Worm (Caenorhabditis elegans): Measurements from ENCODE around the gene osm-1.

The osm-1 gene

DNA sequence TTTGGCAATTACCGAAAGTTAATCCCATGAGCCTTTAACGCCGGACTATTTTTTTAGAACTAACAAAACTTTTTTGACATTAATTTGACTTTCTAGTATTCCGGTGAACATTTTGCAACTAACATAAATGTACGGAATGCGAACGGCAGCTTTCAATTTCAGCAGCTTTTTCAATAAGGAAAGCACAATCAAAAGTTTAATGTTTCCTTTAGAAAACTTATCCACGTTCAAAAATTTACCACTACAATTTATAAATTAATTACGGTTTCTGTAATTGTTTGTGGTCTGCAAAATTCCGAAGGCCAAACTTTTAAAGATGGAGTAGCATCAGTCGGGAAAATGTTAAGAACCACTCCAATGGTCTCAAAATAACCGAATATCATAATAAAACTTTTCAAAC, at the start of gene osm-1:
Gene osm-1, plus strand, starts transcription at position 301 of the 400 bp plus-strand sequence.
- no peak for TF ChIP-seq cey-2 (tag; optimal IDR thresholded peaks at IDR 0.05; ENCODE audit: borderline replicate concordance, insufficient read depth)
- TF ChIP-seq ZK337.2 (GFP tag; IDR thresholded peaks at IDR 0.05), result no peak
- TF ChIP-seq unc-39 (tag; optimal IDR thresholded peaks at IDR 0.05), result no peak
- no peak for TF ChIP-seq Y5F2A.4 (GFP tag; optimal IDR thresholded peaks at IDR 0.05)
- TF ChIP-seq snpc-1.2 (GFP tag; IDR thresholded peaks at IDR 0.05), result no peak
- TF ChIP-seq ceh-44 (GFP tag; IDR thresholded peaks at IDR 0.05), result no peak
- TF ChIP-seq F26F4.8 (GFP tag; conservative IDR thresholded peaks at IDR 0.05), result no peak
- no peak for TF ChIP-seq unc-62 (GFP tag; optimal IDR thresholded peaks at IDR 0.05 in 1 of 2)
- TF ChIP-seq unc-62 (tag; optimal IDR thresholded peaks at IDR 0.05), result no peak
- no peak for TF ChIP-seq unc-130 (GFP tag; optimal IDR thresholded peaks at IDR 0.05)
- TF ChIP-seq zip-2 (tag; optimal IDR thresholded peaks at IDR 0.05), result no peak
- no peak for TF ChIP-seq vab-7 (GFP tag; IDR thresholded peaks at IDR 0.05)
- TF ChIP-seq hmg-1.1 (GFP tag; IDR thresholded peaks at IDR 0.05), result no peak
- no peak for TF ChIP-seq nhr-11 (tag; optimal IDR thresholded peaks at IDR 0.05)
- no peak for TF ChIP-seq aha-1 (tag)

DNA sequence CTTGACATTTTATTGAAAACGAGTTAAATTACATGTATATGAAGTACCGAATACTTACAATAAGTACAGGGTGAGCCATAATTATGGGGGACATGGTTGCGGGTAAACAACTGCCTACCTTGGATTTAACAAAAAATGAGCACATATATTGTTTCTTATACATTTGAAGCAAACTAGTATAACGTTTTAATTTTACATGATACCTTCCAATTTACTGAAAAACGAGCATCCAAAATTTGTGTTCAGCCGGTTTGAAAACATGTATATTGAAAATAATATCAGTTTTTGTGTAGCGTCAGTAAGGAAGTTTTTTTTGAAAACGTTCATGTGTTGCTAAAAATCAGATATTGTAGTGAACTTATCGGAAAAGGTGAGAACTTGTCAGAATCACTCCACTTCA, 49.7 kb upstream of the osm-1 start:
- TF ChIP-seq daf-12 (tag; optimal IDR thresholded peaks at IDR 0.05) (no peak), unc-62 (GFP tag; optimal IDR thresholded peaks at IDR 0.05 in 1 of 2) (peak in 1 of 2 experiments; percentile 90), unc-62 (tag; optimal IDR thresholded peaks at IDR 0.05) (no peak)

DNA sequence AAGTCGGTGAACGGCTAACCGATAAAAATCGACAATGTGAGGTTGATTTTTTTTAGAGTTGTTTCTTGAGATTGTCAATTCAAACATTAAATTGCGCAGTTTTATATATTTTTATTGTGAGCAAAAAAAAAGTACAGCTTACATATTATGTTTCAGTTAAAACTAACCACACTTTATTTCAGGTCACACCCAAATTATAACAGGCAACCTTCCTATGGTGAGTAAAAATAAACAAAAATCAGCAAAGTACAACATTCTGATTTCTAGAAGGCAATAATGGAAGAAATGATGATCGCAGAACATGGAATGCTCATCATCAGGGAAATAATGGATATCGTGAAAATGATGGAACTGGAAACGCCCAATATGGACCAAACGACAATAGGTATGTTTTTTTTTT, 45.8 kb upstream of the osm-1 start, which contains the start of gene K05G3.2:
Gene K05G3.2, plus strand, starts transcription at position 301 of the 400 bp plus-strand sequence.
- TF ChIP-seq ztf-7 (tag; optimal IDR thresholded peaks at IDR 0.05) (no peak), attf-4 (tag; optimal IDR thresholded peaks at IDR 0.05) (no peak), tra-1 (GFP tag; IDR thresholded peaks at IDR 0.05) (no peak), unc-62 (GFP tag; optimal IDR thresholded peaks at IDR 0.05 in 1 of 2) (peak in 1 of 2 experiments; percentile 23), unc-62 (tag; optimal IDR thresholded peaks at IDR 0.05) (no peak)

ce11 chrX:16501032-16501431, 39.4 kb upstream of the osm-1 start, which contains the start of gene K05G3.1:
K05G3.1 (plus strand) TSS chrX:16501332.
- TF ChIP-seq Y75B8A.6 (GFP tag; IDR thresholded peaks at IDR 0.05) (no peak), aha-1 (tag) (peak; percentile 12)

DNA sequence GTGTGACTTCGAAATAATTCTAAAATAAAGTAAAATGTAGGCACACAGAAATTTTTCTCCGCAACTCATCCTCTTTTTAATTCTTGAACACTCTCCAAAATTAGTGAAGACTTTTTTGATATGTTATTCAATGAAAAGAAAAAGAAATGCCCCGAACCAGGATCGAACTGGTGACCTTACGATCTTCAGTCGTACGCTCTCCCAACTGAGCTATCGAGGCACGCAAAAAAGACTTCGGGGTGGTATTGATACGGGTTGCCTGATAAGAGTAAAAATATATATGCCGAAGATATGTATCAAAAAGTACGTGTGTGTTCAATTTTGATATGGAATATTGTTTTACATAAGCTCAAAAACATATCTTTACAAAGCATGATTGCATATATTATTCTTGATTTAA, 37.5 kb upstream of the osm-1 start:
- TF ChIP-seq D1046.2 (GFP tag; IDR thresholded peaks at IDR 0.05) (peak; percentile 74; the same call in 1 of the 2 replicates), snpc-1.2 (GFP tag; IDR thresholded peaks at IDR 0.05) (0 out of 2 replicates have a peak, but pooled peaks have one; percentile 41), unc-130 (GFP tag; optimal IDR thresholded peaks at IDR 0.05) (no peak), aha-1 (tag) (peak; percentile 81), lin-1 (GFP tag; IDR thresholded peaks at IDR 0.05) (0 out of 2 replicates have a peak, but pooled peaks have one; percentile 17), vab-7 (GFP tag; IDR thresholded peaks at IDR 0.05) (0 out of 2 replicates have a peak, but pooled peaks have one; percentile 41), unc-62 (GFP tag; optimal IDR thresholded peaks at IDR 0.05 in 1 of 2) (peak in 1 of 2 experiments; percentile 89), unc-62 (tag; optimal IDR thresholded peaks at IDR 0.05) (no peak), hlh-11 (tag; optimal IDR thresholded peaks at IDR 0.05) (no peak), nhr-77 (tag; optimal IDR thresholded peaks at IDR 0.05) (peak; percentile 3), lim-7 (GFP tag; IDR thresholded peaks at IDR 0.05) (peak; percentile 72; the same call in 1 of the 2 replicates), madf-9 (GFP tag; conservative IDR thresholded peaks at IDR 0.05) (0 out of 2 replicates have a peak, but pooled peaks have one; percentile 9), lin-13 (GFP tag; optimal IDR thresholded peaks at IDR 0.05) (no peak), ceh-20 (GFP tag; IDR thresholded peaks at IDR 0.05) (0 out of 2 replicates have a peak, but pooled peaks have one; percentile 21), daf-16 (GFP tag; optimal IDR thresholded peaks at IDR 0.05) (peak in 1 of 2 experiments; percentile 50), daf-16 (tag; optimal IDR thresholded peaks at IDR 0.05) (peak; percentile 31), nhr-102 (tag; optimal IDR thresholded peaks at IDR 0.05) (no peak), Y5F2A.4 (GFP tag; optimal IDR thresholded peaks at IDR 0.05) (peak; percentile 11), T20F7.1 (GFP tag; optimal IDR thresholded peaks at IDR 0.05) (peak; percentile 37), dve-1 (tag; optimal IDR thresholded peaks at IDR 0.05; ENCODE audit: insufficient read depth) (peak; percentile 56), hlh-30 (tag; optimal IDR thresholded peaks at IDR 0.05; ENCODE audit: insufficient read depth) (peak; percentile 21), dmd-9 (GFP tag; IDR thresholded peaks at IDR 0.05) (no peak), pha-4 (GFP tag; IDR thresholded peaks at IDR 0.05) (peak; percentile 57; the same call in 1 of the 2 replicates), pha-4 (tag; optimal IDR thresholded peaks at IDR 0.05) (no peak), madf-5 (GFP tag; IDR thresholded peaks at IDR 0.05) (0 out of 4 replicates have a peak, but pooled peaks of 1 of the 2 experiments have one; percentile 73), duxl-1 (tag; optimal IDR thresholded peaks at IDR 0.05; ENCODE audit: poor library complexity) (peak; percentile 48)
